Fruit fly (Drosophila melanogaster): Measurements from ENCODE around the gene Ziz.

Gene Ziz

DNA sequence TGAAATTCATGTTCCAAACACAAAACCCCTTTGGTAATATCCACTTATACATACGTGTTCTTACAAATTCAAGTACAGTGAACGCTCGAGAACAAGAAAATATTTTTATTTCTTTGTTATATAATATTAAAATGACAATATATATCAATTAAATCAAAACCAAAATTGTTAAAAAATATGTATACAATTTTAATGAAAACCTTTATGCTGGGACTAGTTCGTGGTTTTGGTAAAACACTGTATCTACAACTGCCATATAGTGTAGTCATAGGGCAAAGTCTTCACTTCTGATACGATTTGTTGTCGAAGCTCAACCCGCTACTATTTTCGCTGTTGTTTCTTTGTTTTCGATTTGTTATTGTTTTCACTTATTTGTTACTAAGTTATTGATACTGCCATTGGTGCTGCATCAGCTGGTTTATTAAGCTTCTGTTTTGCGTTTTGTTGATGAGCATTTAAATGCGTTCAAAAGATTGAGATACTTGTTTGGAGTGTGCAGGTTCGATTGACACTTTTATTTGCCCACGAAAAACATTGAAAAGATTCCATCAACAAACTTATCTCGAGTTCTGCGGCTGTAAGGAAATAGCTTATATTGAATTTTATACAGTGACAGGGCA lies 61.3 kb downstream of the Ziz start (continued):
- TF ChIP-seq da (GFP tag; optimal IDR thresholded peaks at IDR 0.05) (no peak), CG8944 (GFP tag; optimal IDR thresholded peaks at IDR 0.05) (no peak), Nf-YA (GFP tag; IDR thresholded peaks at IDR 0.05) (no peak; the same call in 1 of the 2 replicates), CG18476 (GFP tag; optimal IDR thresholded peaks at IDR 0.05) (no peak), rib (GFP tag; IDR thresholded peaks at IDR 0.05) (no peak), CG11247 (GFP tag; IDR thresholded peaks at IDR 0.05) (peak; percentile 60; the same call in 1 of the 2 replicates), vfl (GFP tag; optimal IDR thresholded peaks at IDR 0.05) (no peak), hbn (GFP tag; IDR thresholded peaks at IDR 0.05; ENCODE audit: partially characterized antibody) (no peak), CG1529 (GFP tag; optimal IDR thresholded peaks at IDR 0.05) (no peak), lola (GFP tag; optimal IDR thresholded peaks at IDR 0.05) (no peak), CG30020 (tag; optimal IDR thresholded peaks at IDR 0.05) (no peak), Rx (GFP tag; IDR thresholded peaks at IDR 0.05) (no peak), CG3407 (GFP tag; optimal IDR thresholded peaks at IDR 0.05) (no peak), wdn (GFP tag; IDR thresholded peaks at IDR 0.05) (0 out of 2 replicates have a peak, but pooled peaks have one; percentile 67), wor (GFP tag; IDR thresholded peaks at IDR 0.05) (no peak), Mes4 (GFP tag; optimal IDR thresholded peaks at IDR 0.05) (no peak), CG2712 (tag; optimal IDR thresholded peaks at IDR 0.05) (peak; percentile 41), CG7786 (GFP tag; optimal IDR thresholded peaks at IDR 0.05) (no peak), CG1024 (GFP tag; IDR thresholded peaks at IDR 0.05) (peak; percentile 48; the same call in 1 of the 2 replicates), Deaf1 (tag; optimal IDR thresholded peaks at IDR 0.05) (no peak), CG17359 (tag; optimal IDR thresholded peaks at IDR 0.05) (peak; percentile 36), vvl (GFP tag; IDR thresholded peaks at IDR 0.05) (peak; percentile 78), CG3065 (GFP tag; optimal IDR thresholded peaks at IDR 0.05) (no peak), zfh1 (GFP tag; IDR thresholded peaks at IDR 0.05) (no peak), Mad (GFP tag; optimal IDR thresholded peaks at IDR 0.05) (no peak), CG11695 (GFP tag; IDR thresholded peaks at IDR 0.05) (peak; percentile 77), Hr39 (optimal IDR thresholded peaks at IDR 0.05) (no peak), wek (GFP tag; optimal IDR thresholded peaks at IDR 0.05) (no peak), CG13123 (GFP tag; optimal IDR thresholded peaks at IDR 0.05) (no peak), trh (GFP tag; optimal IDR thresholded peaks at IDR 0.05) (no peak), grn (GFP tag; optimal IDR thresholded peaks at IDR 0.05) (no peak), CG8281 (tag; optimal IDR thresholded peaks at IDR 0.05) (no peak), CG8924 (tag; optimal IDR thresholded peaks at IDR 0.05) (peak; percentile 61), ap (GFP tag; IDR thresholded peaks at IDR 0.05) (0 out of 2 replicates have a peak, but pooled peaks have one; percentile 22), B-H2 (GFP tag; optimal IDR thresholded peaks at IDR 0.05) (peak; percentile 18), CG32532 (GFP tag; IDR thresholded peaks at IDR 0.05) (peak; percentile 77), sens (GFP tag) (peak; percentile 26), Poxn (GFP tag; IDR thresholded peaks at IDR 0.05) (peak; percentile 54; the same call in 1 of the 2 replicates), CG1603 (tag; optimal IDR thresholded peaks at IDR 0.05) (no peak), Ptx1 (GFP tag; IDR thresholded peaks at IDR 0.05) (peak; percentile 46; the same call in 1 of the 2 replicates), unc-4 (GFP tag; IDR thresholded peaks at IDR 0.05; ENCODE audit: partially characterized antibody) (no peak), gro (GFP tag; optimal IDR thresholded peaks at IDR 0.05) (no peak), Bgb (GFP tag; IDR thresholded peaks at IDR 0.05; ENCODE audit: partially characterized antibody) (no peak), Dip3 (GFP tag; optimal IDR thresholded peaks at IDR 0.05) (no peak), grau (tag; optimal IDR thresholded peaks at IDR 0.05) (peak; percentile 83), Hmx (GFP tag; optimal IDR thresholded peaks at IDR 0.05) (no peak), dysf (GFP tag; IDR thresholded peaks at IDR 0.05) (peak; percentile 67), ttk (GFP tag; IDR thresholded peaks at IDR 0.05) (peak; percentile 48; the same call in 1 of the 2 replicates), onecut (GFP tag; IDR thresholded peaks at IDR 0.05) (no peak), CG2199 (GFP tag; IDR thresholded peaks at IDR 0.05) (no peak), C15 (GFP tag; IDR thresholded peaks at IDR 0.05) (0 out of 3 replicates have a peak, but pooled peaks have one; percentile 47), ato (GFP tag; IDR thresholded peaks at IDR 0.05; ENCODE audit: partially characterized antibody) (no peak)

Data from whole organism, embryonic.